Fruit fly (Drosophila melanogaster): Measurements from ENCODE around the gene CG13102.

DNA sequence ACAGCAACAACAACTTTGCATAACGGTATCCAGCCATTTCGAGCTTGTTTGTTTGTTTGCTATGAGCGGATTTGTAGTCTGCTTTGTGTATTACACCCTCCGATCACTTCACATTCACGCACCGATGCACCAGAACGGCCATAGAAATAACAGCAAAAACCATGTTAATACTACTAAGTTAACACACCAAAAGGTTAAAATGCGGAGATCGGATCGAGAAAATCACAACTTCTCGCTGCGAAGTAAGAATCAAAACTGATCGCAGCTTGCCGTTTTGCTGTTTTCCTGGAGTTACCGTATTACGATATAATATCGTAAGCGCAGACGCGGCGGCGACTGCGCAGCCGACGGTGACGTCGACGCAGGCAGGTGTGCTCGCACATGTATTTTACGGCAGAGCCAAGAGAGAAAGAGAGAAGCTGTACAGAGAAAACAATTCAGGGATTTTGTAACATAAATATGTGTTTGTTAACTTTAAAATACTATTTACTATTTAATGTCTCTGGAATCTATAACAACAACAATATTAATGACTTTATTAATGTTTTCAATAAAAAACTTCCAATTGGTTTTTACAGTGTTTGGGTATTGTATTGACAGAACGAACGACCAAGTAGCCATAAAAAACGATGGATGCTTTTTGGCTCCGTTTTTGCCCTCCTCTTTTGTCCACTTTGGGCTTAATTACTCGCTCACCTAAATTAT, 27.2 kb upstream of the CG13102 start, which contains the start of gene CG13101:
- TF ChIP-seq ttk (optimal IDR thresholded peaks at IDR 0.05) (no peak), h (optimal IDR thresholded peaks at IDR 0.05) (no peak), psq (optimal IDR thresholded peaks at IDR 0.05) (no peak), Sin3A (optimal IDR thresholded peaks at IDR 0.05) (no peak)
